Fruit fly (Drosophila melanogaster): ENCODE data around the gene CG7299.
A peak's percentile ranks its signal among the peaks of the same experiment; 100 is the strongest.

CG7299 gene

dm6 chr2L:10661490-10662240 is 22.5 kb downstream of the CG7299 start, which contains the start of gene CG31871 (continued):
- TF ChIP-seq ATbp (GFP tag; optimal IDR thresholded peaks at IDR 0.05) (peak; percentile 62), CG12236 (GFP tag; optimal IDR thresholded peaks at IDR 0.05) (no peak), Chrac-16 (GFP tag; optimal IDR thresholded peaks at IDR 0.05) (peak; percentile 36), CG2712 (tag; optimal IDR thresholded peaks at IDR 0.05) (peak; percentile 88), CG15269 (tag; optimal IDR thresholded peaks at IDR 0.05) (peak; percentile 82), CG4707 (GFP tag; optimal IDR thresholded peaks at IDR 0.05) (no peak), CG11085 (GFP tag; IDR thresholded peaks at IDR 0.05) (no peak), CG4360 (GFP tag; IDR thresholded peaks at IDR 0.05) (no peak), Six4 (GFP tag; optimal IDR thresholded peaks at IDR 0.05) (peak; percentile 64), Dref (GFP tag; IDR thresholded peaks at IDR 0.05) (no peak), CG11723 (GFP tag; optimal IDR thresholded peaks at IDR 0.05) (peak; percentile 39), CG18619 (GFP tag; optimal IDR thresholded peaks at IDR 0.05) (peak; percentile 64), Lim3 (GFP tag; IDR thresholded peaks at IDR 0.05) (no peak), CG14860 (GFP tag; IDR thresholded peaks at IDR 0.05; ENCODE audit: partially characterized antibody) (no peak), Sox102F (GFP tag; optimal IDR thresholded peaks at IDR 0.05) (peak; percentile 84), Mad (GFP tag; optimal IDR thresholded peaks at IDR 0.05) (no peak), CG12104 (GFP tag; optimal IDR thresholded peaks at IDR 0.05) (peak; percentile 32), twi (tag; optimal IDR thresholded peaks at IDR 0.05) (no peak), CG6689 (GFP tag; IDR thresholded peaks at IDR 0.05) (peak; percentile 77; the same call in 1 of the 2 replicates), HHEX (GFP tag; optimal IDR thresholded peaks at IDR 0.05) (peak; percentile 71), mirr (GFP tag; optimal IDR thresholded peaks at IDR 0.05) (no peak), esg (GFP tag; conservative IDR thresholded peaks at IDR 0.05) (peak; percentile 68), trh (GFP tag; optimal IDR thresholded peaks at IDR 0.05) (peak; percentile 18), CG7271 (tag; optimal IDR thresholded peaks at IDR 0.05) (no peak), oc (tag; optimal IDR thresholded peaks at IDR 0.05) (peak; percentile 83), Dip3 (GFP tag; optimal IDR thresholded peaks at IDR 0.05) (no peak), slou (GFP tag; optimal IDR thresholded peaks at IDR 0.05) (no peak), CG33557 (GFP tag; optimal IDR thresholded peaks at IDR 0.05) (no peak), Pdp1 (GFP tag; optimal IDR thresholded peaks at IDR 0.05) (no peak), CG2678 (tag; optimal IDR thresholded peaks at IDR 0.05) (peak; percentile 88), nmo (GFP tag; optimal IDR thresholded peaks at IDR 0.05) (peak; percentile 88), cwo (GFP tag; optimal IDR thresholded peaks at IDR 0.05) (peak; percentile 63), bcd (GFP tag; optimal IDR thresholded peaks at IDR 0.05) (peak; percentile 81), CG9797 (GFP tag; optimal IDR thresholded peaks at IDR 0.05) (no peak), MESR4 (GFP tag; optimal IDR thresholded peaks at IDR 0.05) (no peak), Nf-YC (tag; optimal IDR thresholded peaks at IDR 0.05) (peak; percentile 65), CG8388 (GFP tag; optimal IDR thresholded peaks at IDR 0.05) (peak; percentile 75), CG10565 (GFP tag; optimal IDR thresholded peaks at IDR 0.05) (no peak), tap (tag; optimal IDR thresholded peaks at IDR 0.05) (peak; percentile 75), psq (GFP tag; optimal IDR thresholded peaks at IDR 0.05) (no peak), D19B (GFP tag; optimal IDR thresholded peaks at IDR 0.05) (no peak), Tbp (GFP tag; optimal IDR thresholded peaks at IDR 0.05) (no peak), CG7963 (GFP tag; IDR thresholded peaks at IDR 0.05; ENCODE audit: partially characterized antibody) (no peak), Hmx (GFP tag; optimal IDR thresholded peaks at IDR 0.05) (no peak), Dbx (GFP tag; IDR thresholded peaks at IDR 0.05) (peak; percentile 55; the same call in 1 of the 3 replicates), CG16779 (GFP tag; IDR thresholded peaks at IDR 0.05) (no peak), scrt (GFP tag; optimal IDR thresholded peaks at IDR 0.05) (peak; percentile 42), chn (GFP tag; optimal IDR thresholded peaks at IDR 0.05) (no peak), CG2120 (GFP tag; optimal IDR thresholded peaks at IDR 0.05) (peak; percentile 25)

All from whole organism, embryonic.